Worm (Caenorhabditis elegans) whole organism, L1 larva: ENCODE data around the gene ZK643.6.
"Not testable (repeated sequence)": the region's sequence is repeated elsewhere in the genome, so short reads cannot be mapped to it uniquely, and the experiment has no call there.

Source experiments
- C04F5.9 ChIP-seq: sonication (generic microtip); optimal IDR thresholded peaks from 2 replicates; lab custom pipeline; 2016; ENCODE audit warnings: missing genetic modification characterization, missing compliant biosample characterization
- C16A3.4 ChIP-seq: fragments of 150-350 bp; optimal IDR thresholded peaks from 2 replicates; lab custom pipeline; 2014; ENCODE audit warnings: missing biosample characterization, missing genetic modification characterization
- Y116A8C.19 ChIP-seq: sonication (generic microtip); optimal IDR thresholded peaks from 2 replicates; lab custom pipeline; 2016; ENCODE audit warnings: missing compliant biosample characterization, missing genetic modification characterization, borderline replicate concordance
- alr-1 ChIP-seq: fragments of 200-800 bp; sonication (Bioruptor generic); optimal IDR thresholded peaks from 2 replicates; lab custom pipeline; 2018; ENCODE audit warnings: borderline replicate concordance, mild to moderate bottlenecking, missing genetic modification characterization, missing compliant biosample characterization
- ceh-63 ChIP-seq: fragments of 200-800 bp; sonication (Bioruptor generic); optimal IDR thresholded peaks from 2 replicates; lab custom pipeline; 2018; ENCODE audit warnings: mild to moderate bottlenecking, missing genetic modification characterization, missing compliant biosample characterization
- ceh-8 ChIP-seq: fragments of 200-800 bp; sonication (Bioruptor generic); optimal IDR thresholded peaks from 2 replicates; lab custom pipeline; 2018; ENCODE audit warnings: mild to moderate bottlenecking, missing genetic modification characterization, moderate library complexity, missing compliant biosample characterization
- ceh-82 ChIP-seq, 3 experiments: fragments of 150-350 bp in 1 of 3; sonication (generic microtip) in 2 of 3; optimal IDR thresholded peaks; 2 replicates each; lab custom pipeline; 2014 to 2017; ENCODE audit warnings: missing biosample characterization in 3 of 3, missing genetic modification characterization in 3 of 3
- ceh-88 ChIP-seq: fragments of 200-800 bp; sonication (Bioruptor generic); IDR thresholded peaks from 2 replicates; pipeline ENCODE4 v1.3.6; 2022; ENCODE audit warnings: missing genetic modification characterization, missing compliant biosample characterization
- ceh-90 ChIP-seq: sonication (generic microtip); optimal IDR thresholded peaks from 2 replicates; lab custom pipeline; 2016; ENCODE audit warnings: missing genetic modification characterization, missing compliant biosample characterization
- dpl-1 ChIP-seq, 3 experiments: fragments of 150-350 bp in 2 of 3; sonication (generic microtip) in 1 of 3; optimal IDR thresholded peaks; 2 replicates each; lab custom pipeline; 2014 to 2017; ENCODE audit warnings: missing biosample characterization in 3 of 3, missing genetic modification characterization in 3 of 3, missing genetic modification reagents in 3 of 3
- dsc-1 ChIP-seq: sonication (generic microtip); optimal IDR thresholded peaks from 2 replicates; lab custom pipeline; 2016; ENCODE audit warnings: mild to moderate bottlenecking, missing genetic modification characterization, missing compliant biosample characterization
- egl-13 ChIP-seq: sonication (generic microtip); optimal IDR thresholded peaks from 2 replicates; lab custom pipeline; 2016; ENCODE audit warnings: missing genotype, missing genetic modification reagents, missing genetic modification characterization, missing compliant biosample characterization
- egl-27 ChIP-seq, 2 experiments: fragments of 150-350 bp in 1 of 2; sonication (generic microtip); optimal IDR thresholded peaks; 3 replicates each; lab custom pipeline; 2017 to 2018; ENCODE audit warnings: missing biosample characterization in 2 of 2, missing genetic modification characterization in 2 of 2, missing genetic modification reagents in 2 of 2
- ets-5 ChIP-seq: fragments of 200-800 bp; sonication (Bioruptor generic); IDR thresholded peaks from 2 replicates; pipeline ENCODE4 v1.3.6; 2022; ENCODE audit warnings: missing genetic modification characterization, missing compliant biosample characterization
- fkh-8 ChIP-seq: sonication (generic microtip); optimal IDR thresholded peaks from 2 replicates; lab custom pipeline; 2016; ENCODE audit warnings: mild to moderate bottlenecking, missing genetic modification characterization, missing compliant biosample characterization
- grh-1 ChIP-seq: fragments of 200-800 bp; sonication (Bioruptor generic); IDR thresholded peaks from 2 replicates; pipeline ENCODE4 v1.3.6; 2022; ENCODE audit warnings: missing genetic modification reagents, missing genetic modification characterization, missing compliant biosample characterization
- hlh-17 ChIP-seq: fragments of 200-800 bp; sonication (Bioruptor generic); optimal IDR thresholded peaks from 2 replicates; lab custom pipeline; 2018; ENCODE audit warnings: missing genetic modification characterization, mild to moderate bottlenecking, missing compliant biosample characterization, moderate library complexity, borderline replicate concordance
- hlh-4 ChIP-seq: sonication (generic microtip); optimal IDR thresholded peaks from 2 replicates; lab custom pipeline; 2016; ENCODE audit warnings: mild to moderate bottlenecking, missing genetic modification characterization, missing compliant biosample characterization
- hpl-2 ChIP-seq: fragments of 150-350 bp; optimal IDR thresholded peaks from 2 replicates; lab custom pipeline; 2014; ENCODE audit warnings: missing biosample characterization, missing genetic modification reagents, missing genetic modification characterization
- lin-13 ChIP-seq: fragments of 150-350 bp; optimal IDR thresholded peaks from 2 replicates; lab custom pipeline; 2014; ENCODE audit warnings: missing biosample characterization, missing genetic modification reagents, missing genetic modification characterization
- lin-14 ChIP-seq: fragments of 200-800 bp; sonication (Bioruptor generic); optimal IDR thresholded peaks from 2 replicates; lab custom pipeline; 2018; ENCODE audit warnings: mild to moderate bottlenecking, missing genetic modification characterization, moderate library complexity, missing compliant biosample characterization
- lin-15B ChIP-seq: fragments of 150-350 bp; sonication (generic microtip); optimal IDR thresholded peaks from 3 replicates; lab custom pipeline; 2014; ENCODE audit warnings: missing biosample characterization, missing genetic modification characterization
- lin-35 ChIP-seq, 2 experiments: fragments of 150-350 bp; optimal IDR thresholded peaks; 2 replicates each; lab custom pipeline; 2014; ENCODE audit warnings: missing biosample characterization in 2 of 2, missing genetic modification characterization in 2 of 2, missing genetic modification reagents in 2 of 2
- lin-39 ChIP-seq: fragments of 150-350 bp; optimal IDR thresholded peaks from 2 replicates; lab custom pipeline; 2014; ENCODE audit warnings: missing biosample characterization, missing genetic modification reagents, missing genetic modification characterization
- lir-3 ChIP-seq: sonication (generic microtip); optimal IDR thresholded peaks from 2 replicates; lab custom pipeline; 2016; ENCODE audit warnings: mild to moderate bottlenecking, missing genetic modification characterization, moderate library complexity, missing compliant biosample characterization; ENCODE audit not compliant: poor library complexity
- lsy-2 ChIP-seq, 2 experiments: fragments of 150-350 bp; optimal IDR thresholded peaks; 2 replicates each; lab custom pipeline; 2014; ENCODE audit warnings: missing biosample characterization in 2 of 2, missing genetic modification characterization in 2 of 2
- mef-2 ChIP-seq: fragments of 150-350 bp; optimal IDR thresholded peaks from 2 replicates; lab custom pipeline; 2014; ENCODE audit warnings: missing biosample characterization, missing genetic modification characterization
- mep-1 ChIP-seq: fragments of 150-350 bp; optimal IDR thresholded peaks from 2 replicates; lab custom pipeline; 2014; ENCODE audit warnings: missing biosample characterization, missing genetic modification characterization
- nhr-19 ChIP-seq: fragments of 200-800 bp; sonication (Bioruptor generic); conservative IDR thresholded peaks from 2 replicates; pipeline ENCODE4 v1.3.6; 2022; ENCODE audit warnings: missing genetic modification characterization, missing compliant biosample characterization
- nhr-237 ChIP-seq: fragments of 150-350 bp; optimal IDR thresholded peaks from 2 replicates; lab custom pipeline; 2014; ENCODE audit warnings: missing biosample characterization, missing genetic modification characterization
- nhr-28 ChIP-seq: fragments of 150-350 bp; optimal IDR thresholded peaks from 2 replicates; lab custom pipeline; 2014; ENCODE audit warnings: missing biosample characterization, missing genetic modification characterization
- nhr-47 ChIP-seq: sonication (generic microtip); optimal IDR thresholded peaks from 2 replicates; lab custom pipeline; 2016; ENCODE audit warnings: mild to moderate bottlenecking, missing genetic modification characterization, moderate library complexity, missing compliant biosample characterization
- nhr-76 ChIP-seq: sonication (generic microtip); optimal IDR thresholded peaks from 2 replicates; lab custom pipeline; 2017; ENCODE audit warnings: missing biosample characterization, missing genetic modification characterization
- nhr-84 ChIP-seq: sonication (generic microtip); optimal IDR thresholded peaks from 2 replicates; lab custom pipeline; 2017; ENCODE audit warnings: missing biosample characterization, missing genetic modification characterization
- nhr-85 ChIP-seq: sonication (generic microtip); peaks from one replicate; lab custom pipeline; 2016; ENCODE audit warnings: missing genetic modification characterization, inconsistent platforms, missing compliant biosample characterization
- pag-3 ChIP-seq: sonication (generic microtip); optimal IDR thresholded peaks from 2 replicates; lab custom pipeline; 2017; ENCODE audit warnings: missing genetic modification characterization, mild to moderate bottlenecking, missing compliant biosample characterization, antibody characterized with exemption, borderline replicate concordance; ENCODE audit not compliant: insufficient read depth
- pax-3 ChIP-seq: fragments of 200-800 bp; sonication (Bioruptor generic); optimal IDR thresholded peaks from 2 replicates; lab custom pipeline; 2018; ENCODE audit warnings: mild to moderate bottlenecking, missing genetic modification characterization, moderate library complexity, missing compliant biosample characterization
- rnt-1 ChIP-seq: sonication (generic microtip); optimal IDR thresholded peaks from 2 replicates; lab custom pipeline; 2016; ENCODE audit warnings: mild to moderate bottlenecking, missing genetic modification characterization, moderate library complexity, missing compliant biosample characterization
- skn-1 ChIP-seq: fragments of 150-350 bp; optimal IDR thresholded peaks from 2 replicates; lab custom pipeline; 2014; ENCODE audit warnings: missing biosample characterization, missing genetic modification characterization
- sox-4 ChIP-seq: sonication (generic microtip); optimal IDR thresholded peaks from 2 replicates; lab custom pipeline; 2016; ENCODE audit warnings: missing genetic modification characterization, missing compliant biosample characterization
- sup-37 ChIP-seq: fragments of 200-800 bp; sonication (Bioruptor generic); optimal IDR thresholded peaks from 2 replicates; lab custom pipeline; 2018; ENCODE audit warnings: mild to moderate bottlenecking, missing genetic modification characterization, missing compliant biosample characterization
- unc-30 ChIP-seq: sonication (generic microtip); optimal IDR thresholded peaks from 2 replicates; lab custom pipeline; 2017; ENCODE audit warnings: missing biosample characterization, missing genetic modification characterization
- unc-62 ChIP-seq: fragments of 150-350 bp; optimal IDR thresholded peaks from 2 replicates; lab custom pipeline; 2014; ENCODE audit warnings: missing biosample characterization, missing genetic modification reagents, missing genetic modification characterization
- vab-15 ChIP-seq: sonication (generic microtip); optimal IDR thresholded peaks from 2 replicates; lab custom pipeline; 2017; ENCODE audit warnings: missing genotype, mild to moderate bottlenecking, missing genetic modification characterization, missing compliant biosample characterization
- zip-4 ChIP-seq: fragments of 200-800 bp; sonication (Bioruptor generic); optimal IDR thresholded peaks from 2 replicates; lab custom pipeline; 2018; ENCODE audit warnings: mild to moderate bottlenecking, missing genetic modification characterization, moderate library complexity, missing compliant biosample characterization
- ztf-11 ChIP-seq, 2 experiments: sonication (generic microtip); optimal IDR thresholded peaks; 2 replicates each; lab custom pipeline; 2016 to 2017; ENCODE audit warnings: missing genetic modification characterization in 2 of 2, missing biosample characterization in 1 of 2, missing compliant biosample characterization in 1 of 2

ZK643.6 gene

DNA sequence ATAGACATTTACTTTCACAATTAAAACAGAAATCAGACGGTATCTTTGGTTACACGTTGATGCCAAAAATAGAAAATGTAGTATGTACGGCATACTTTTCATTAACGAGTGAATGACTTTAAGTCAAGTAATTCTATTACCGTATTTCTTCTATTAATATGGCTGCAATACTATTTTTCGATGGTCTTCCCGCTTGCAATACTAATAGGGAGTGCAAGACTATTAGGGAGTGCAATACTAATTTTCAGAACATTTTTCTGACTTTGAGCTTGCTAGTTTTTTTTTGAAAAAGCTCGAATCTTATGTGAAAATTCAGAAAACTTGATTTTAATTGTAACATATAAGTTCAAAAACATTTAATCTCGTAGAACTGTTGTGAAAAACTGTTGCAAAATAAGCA lies 29.2 kb upstream of the ZK643.6 start, which contains the start of gene R08D7.7:
Gene R08D7.7 (plus strand): TSS at position 301 of the 400 bp plus-strand sequence.
- TF ChIP-seq lir-3 (tag; lab: Kevin White, UChicago); nhr-237; unc-30 (tag; lab: Kevin White, UChicago): not testable (repeated sequence)

DNA sequence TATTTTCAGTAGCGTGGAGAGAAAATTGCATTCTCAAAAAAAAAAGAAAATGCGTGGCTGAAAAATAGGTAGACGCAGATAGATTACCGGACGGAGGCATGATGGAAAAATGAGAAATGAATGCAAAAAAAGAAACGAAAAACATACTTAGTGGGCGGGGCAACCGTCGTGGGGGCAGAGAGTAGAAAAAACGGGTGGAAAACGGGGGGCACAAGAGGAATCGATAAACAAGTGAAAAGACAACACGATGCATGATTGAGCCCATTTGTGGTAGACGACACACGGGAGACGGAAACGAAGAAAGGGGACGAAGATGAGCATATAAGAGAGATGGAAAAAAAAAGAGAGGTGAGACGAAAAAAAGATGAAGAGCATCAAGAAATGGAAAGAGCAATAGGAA lies 28.0 kb upstream of the ZK643.6 start:
- TF ChIP-seq ceh-63 (GFP tag; lab: Kevin White, UChicago) (no peak), C04F5.9 (tag; lab: Kevin White, UChicago) (no peak), mep-1 (tag; lab: Kevin White, UChicago) (no peak), lin-35 (GFP tag; optimal IDR thresholded peaks at IDR 0.05; lab: Kevin White, UChicago) (no peak), pax-3 (tag; lab: Kevin White, UChicago) (no peak), lin-13 (GFP tag; lab: Kevin White, UChicago) (no peak), nhr-85 (tag; lab: Kevin White, UChicago) (no peak), lin-15B (tag; lab: Kevin White, UChicago) (no peak), lin-39 (no peak), hlh-17 (GFP tag; lab: Kevin White, UChicago) (no peak), skn-1 (tag; lab: Kevin White, UChicago) (peak; percentile 2), hlh-4 (tag; lab: Kevin White, UChicago) (no peak), alr-1 (tag; lab: Kevin White, UChicago) (no peak), hpl-2 (GFP tag; lab: Kevin White, UChicago) (no peak), dpl-1 (GFP tag; optimal IDR thresholded peaks at IDR 0.05; lab: Kevin White, UChicago) (no peak), lin-14 (GFP tag; lab: Kevin White, UChicago) (peak; percentile 64), nhr-76 (tag; lab: Kevin White, UChicago) (no peak), lsy-2 (tag; optimal IDR thresholded peaks at IDR 0.05; lab: Kevin White, UChicago) (peak in 1 of 2 experiments; percentile 9), ceh-82 (tag; optimal IDR thresholded peaks at IDR 0.05; lab: Kevin White, UChicago) (peak in 1 of 3 experiments; percentile 14), fkh-8 (tag; lab: Kevin White, UChicago) (peak; percentile 39), vab-15 (no peak), C16A3.4 (tag; lab: Kevin White, UChicago) (no peak)

DNA sequence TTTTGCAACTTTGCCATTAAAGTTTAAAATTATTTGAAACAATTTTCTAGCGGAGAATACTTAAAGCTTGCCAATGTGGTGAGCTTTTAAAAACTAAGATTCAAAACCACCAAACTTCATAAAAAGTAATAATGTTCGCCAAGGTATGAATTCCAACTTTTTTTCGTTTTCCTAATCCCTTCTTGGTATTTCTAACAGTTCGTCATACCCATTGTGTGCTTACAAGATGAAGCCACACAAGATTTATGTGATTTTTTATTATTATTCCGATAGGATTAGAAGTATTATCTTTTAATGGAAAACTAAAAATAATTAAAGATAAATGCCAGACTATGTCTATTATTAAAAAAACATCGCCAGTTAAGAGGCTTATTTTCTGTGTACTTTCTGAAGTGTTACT lies 27.5 kb upstream of the ZK643.6 start:
- TF ChIP-seq ceh-90 (no peak), lin-15B (tag; lab: Kevin White, UChicago) (no peak), egl-13 (tag; lab: Kevin White, UChicago) (no peak), ztf-11 (tag; optimal IDR thresholded peaks at IDR 0.05; lab: Kevin White, UChicago) (no peak), rnt-1 (tag; lab: Kevin White, UChicago) (no peak), Y116A8C.19 (tag; lab: Kevin White, UChicago) (no peak), sox-4 (tag; lab: Kevin White, UChicago) (peak; percentile 52), ceh-8 (no peak), pax-3 (tag; lab: Kevin White, UChicago) (peak; percentile 70), sup-37 (GFP tag; lab: Kevin White, UChicago) (no peak), nhr-85 (tag; lab: Kevin White, UChicago) (no peak), unc-62 (no peak), ceh-88 (GFP tag; lab: Robert Waterston, UW) (no peak), pag-3 (tag; lab: Kevin White, UChicago) (no peak), zip-4 (GFP tag; lab: Kevin White, UChicago) (no peak), nhr-19 (GFP tag; lab: Robert Waterston, UW) (no peak), nhr-47 (tag; lab: Kevin White, UChicago) (peak; percentile 34), ets-5 (GFP tag; lab: Robert Waterston, UW) (no peak), lin-35 (GFP tag; optimal IDR thresholded peaks at IDR 0.05; lab: Kevin White, UChicago) (no peak), nhr-28 (tag; lab: Kevin White, UChicago) (no peak), nhr-84 (no peak), ceh-82 (tag; optimal IDR thresholded peaks at IDR 0.05; lab: Kevin White, UChicago) (no peak), grh-1 (GFP tag; lab: Robert Waterston, UW) (no peak), egl-27 (tag; optimal IDR thresholded peaks at IDR 0.05; lab: Kevin White, UChicago) (no peak), dsc-1 (tag; lab: Kevin White, UChicago) (peak; percentile 95), mef-2 (tag; lab: Kevin White, UChicago) (no peak)
